Fruit fly (Drosophila melanogaster): Measurements from ENCODE around the gene CG15478.

DNA sequence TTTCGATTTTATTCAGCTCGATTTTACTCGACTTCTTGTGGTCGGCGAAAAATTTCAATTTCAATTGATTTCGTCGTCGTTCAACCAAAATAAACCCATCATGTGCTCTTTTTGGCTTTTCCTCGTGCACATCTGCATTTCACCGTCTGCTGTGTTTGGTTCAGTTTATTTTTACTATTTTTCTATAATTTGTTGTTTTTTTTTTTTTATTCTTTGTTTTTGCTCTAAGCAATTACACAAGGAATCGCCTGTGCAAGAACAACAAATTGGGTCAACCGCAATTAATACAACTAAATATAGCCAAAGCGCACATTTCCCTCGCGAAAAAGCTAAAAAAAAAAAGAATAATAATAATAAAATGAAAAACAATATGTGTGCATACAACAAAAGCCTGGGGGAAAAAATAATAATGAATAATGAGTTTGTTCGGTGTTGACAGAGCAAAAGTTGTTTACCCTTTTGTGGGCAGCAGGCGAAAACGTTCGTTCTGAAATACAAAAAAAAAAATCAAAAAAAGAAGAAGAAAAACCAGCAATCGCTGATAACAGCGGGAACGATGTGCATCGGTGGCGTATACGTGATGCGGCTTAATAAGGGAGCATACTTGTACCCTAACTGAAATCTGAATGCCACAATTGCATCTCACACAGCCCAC lies 18.0 kb downstream of the CG15478 start:
- TF ChIP-seq fkh (GFP tag; optimal IDR thresholded peaks at IDR 0.05), result no peak
- no peak for TF ChIP-seq CG16779 (tag; optimal IDR thresholded peaks at IDR 0.05)
- no peak for TF ChIP-seq Eip93F (GFP tag; optimal IDR thresholded peaks at IDR 0.05)
- no peak for TF ChIP-seq Sox102F (GFP tag; optimal IDR thresholded peaks at IDR 0.05)
- no peak for TF ChIP-seq CG3919 (GFP tag; optimal IDR thresholded peaks at IDR 0.05)
- no peak for TF ChIP-seq CG34406 (GFP tag; optimal IDR thresholded peaks at IDR 0.05)
- no peak for TF ChIP-seq CG6163 (GFP tag; IDR thresholded peaks at IDR 0.05)
- peak; percentile 43; the same call in 2 of the 3 replicates for TF ChIP-seq CG8119 (GFP tag; IDR thresholded peaks at IDR 0.05)
- no peak for TF ChIP-seq acj6 (GFP tag; optimal IDR thresholded peaks at IDR 0.05)
- TF ChIP-seq fd59A (GFP tag; optimal IDR thresholded peaks at IDR 0.05), result no peak
- no peak for TF ChIP-seq lz (GFP tag; optimal IDR thresholded peaks at IDR 0.05)

Measured in whole organism, prepupa.